Fruit fly (Drosophila melanogaster): ENCODE results near the gene Brf.

Gene Brf

DNA sequence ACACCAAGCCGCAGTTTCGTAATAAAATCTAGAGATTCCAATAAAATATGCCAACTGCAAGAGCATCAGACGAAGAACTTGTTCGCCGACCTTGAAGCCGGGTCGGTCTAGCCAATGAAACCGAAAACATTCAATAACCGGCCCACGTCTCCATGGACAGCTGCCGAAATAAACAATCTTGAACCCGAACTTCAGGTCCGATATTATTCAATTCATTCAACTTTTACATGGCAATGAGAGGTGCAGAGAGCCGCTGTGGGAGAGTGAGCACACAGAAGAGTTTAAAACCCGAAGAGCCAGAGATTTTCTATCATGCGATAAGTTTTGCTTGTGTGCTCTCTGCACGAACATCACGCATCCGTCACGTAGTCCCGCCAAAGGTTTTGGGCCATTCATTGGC, 13.6 kb downstream of the Brf start:
- no peak for TF ChIP-seq noc (tag; optimal IDR thresholded peaks at IDR 0.05)

DNA sequence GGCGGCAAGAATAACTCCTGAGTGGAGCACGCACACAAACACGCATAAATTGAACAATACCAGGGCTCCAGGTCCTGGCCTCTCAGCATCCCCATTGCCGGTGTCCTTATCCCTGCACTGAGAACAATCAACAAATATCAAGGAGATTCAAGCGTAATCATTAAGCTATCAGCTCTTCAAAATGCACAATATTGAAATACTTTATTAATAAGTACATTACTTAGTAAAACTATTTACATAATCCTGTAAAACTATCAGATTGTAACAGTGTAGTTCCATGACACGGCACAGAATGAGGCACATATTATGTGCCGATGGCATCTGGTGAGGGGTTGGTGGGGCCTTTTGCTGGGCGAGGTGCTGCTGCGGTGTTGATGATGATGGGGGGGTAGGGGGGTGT, 20.0 kb downstream of the Brf start:
- TF ChIP-seq noc (tag; optimal IDR thresholded peaks at IDR 0.05) = no peak

DNA sequence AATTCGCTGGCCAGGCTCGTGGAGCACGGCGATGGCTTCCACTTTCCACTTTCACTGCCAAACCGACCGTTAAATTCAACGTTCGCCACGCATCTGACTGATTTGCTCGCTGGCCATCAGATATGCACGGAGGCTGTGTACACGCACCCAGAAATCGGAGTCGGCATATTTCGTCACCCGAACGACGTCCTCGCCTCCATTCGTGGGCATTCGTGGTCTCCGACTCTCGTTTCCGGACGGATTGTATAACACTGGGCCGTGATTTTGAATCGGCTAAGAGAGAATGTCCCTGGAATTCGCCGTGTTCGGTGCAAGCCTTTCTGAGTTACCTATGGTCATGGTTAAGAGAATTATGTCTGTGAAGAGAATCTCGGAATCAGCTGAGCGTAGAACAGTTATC, 25.1 kb downstream of the Brf start, which contains the start of gene beat-IIa:
Gene beat-IIa, minus strand, starts transcription at position 97 of the 400 bp plus-strand sequence.
- TF ChIP-seq noc (tag; optimal IDR thresholded peaks at IDR 0.05) = no peak

DNA sequence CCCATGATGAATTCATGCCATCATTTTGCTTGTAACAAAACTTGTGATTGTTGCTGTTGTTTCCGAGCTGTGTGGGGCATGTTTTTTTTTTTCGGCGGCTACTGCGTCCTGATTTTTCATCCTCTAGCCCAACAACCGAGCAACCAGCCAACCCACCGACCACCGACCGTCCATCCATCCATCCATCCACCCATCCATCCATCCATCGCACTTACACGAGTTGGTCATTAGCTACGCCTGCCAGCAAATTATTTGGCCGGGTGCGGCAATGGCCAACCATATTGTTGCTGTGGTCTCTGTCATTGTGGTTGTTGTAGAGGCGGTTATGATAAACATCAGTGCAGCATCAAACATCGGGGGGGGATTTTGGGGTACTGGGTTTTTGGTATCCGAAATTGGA, 31.8 kb downstream of the Brf start:
- no peak for TF ChIP-seq noc (tag; optimal IDR thresholded peaks at IDR 0.05)

DNA sequence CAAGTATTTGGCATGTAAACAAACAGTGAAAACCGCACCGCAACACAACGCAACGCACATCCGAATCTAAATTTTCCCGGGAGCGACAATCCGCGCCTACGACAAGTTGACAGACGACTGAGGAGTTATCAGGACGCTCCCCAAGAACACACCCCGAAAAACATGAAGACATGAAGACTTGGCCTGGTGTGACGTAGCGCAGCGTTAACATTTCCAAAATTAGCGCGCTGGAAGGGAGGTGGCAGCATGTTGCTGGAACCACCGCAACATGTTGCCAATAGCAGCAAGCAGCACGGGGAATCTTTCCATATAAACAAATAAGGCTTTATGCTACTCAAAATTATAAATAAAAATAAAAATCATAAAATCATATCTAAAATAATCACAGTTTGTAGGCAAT, 44.9 kb downstream of the Brf start:
- no peak for TF ChIP-seq noc (tag; optimal IDR thresholded peaks at IDR 0.05)
